Worm (Caenorhabditis elegans): Measurements from ENCODE around the gene aak-2.
"Not testable (repeated sequence)": the region's sequence is repeated elsewhere in the genome, so short reads cannot be mapped to it uniquely, and the experiment has no call there.

aak-2 gene

ce11 chrX:16799065-16799663 is 3.3 kb downstream of the aak-2 start:
- no peak for TF ChIP-seq unc-62 (GFP tag; optimal IDR thresholded peaks at IDR 0.05)

DNA sequence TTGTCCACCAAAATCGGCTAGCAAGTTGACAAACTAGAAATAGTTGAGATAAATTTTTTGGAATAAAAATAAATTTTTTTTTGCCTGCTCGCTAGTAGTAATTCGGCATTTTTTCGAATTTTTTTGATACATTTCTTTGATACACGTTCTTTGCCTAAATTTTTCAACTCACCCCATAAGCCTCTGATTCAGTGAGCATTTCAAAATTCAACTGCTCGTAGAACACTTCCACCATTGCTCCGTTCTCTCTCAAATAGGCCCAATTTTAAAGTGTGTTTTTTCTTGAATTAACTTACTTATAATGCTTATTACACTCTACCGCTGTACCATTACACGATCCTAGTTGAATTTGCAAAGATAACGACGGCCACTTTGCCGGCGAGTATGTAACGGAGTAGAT is 7.7 kb downstream of the aak-2 start:
- TF ChIP-seq unc-62 (GFP tag; optimal IDR thresholded peaks at IDR 0.05), result no peak

DNA sequence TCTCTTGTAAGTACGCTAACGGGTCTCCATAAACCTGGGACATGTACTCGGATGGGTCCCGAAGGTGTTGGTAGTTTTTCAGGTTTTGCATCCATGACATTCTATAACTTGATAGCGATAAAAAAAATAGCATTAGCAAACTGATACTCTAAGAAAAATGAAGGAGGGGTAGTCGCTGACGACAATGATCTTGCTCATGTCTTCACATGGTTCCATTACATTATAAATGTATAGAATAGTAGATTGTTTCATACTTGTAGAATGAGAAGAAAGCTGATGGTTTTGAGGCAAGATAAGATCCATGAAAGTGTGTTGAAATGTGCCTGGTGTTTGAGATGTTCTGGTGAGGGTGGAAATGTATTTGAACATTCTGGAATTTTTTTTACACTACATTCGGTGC is 11.1 kb downstream of the aak-2 start, which contains the start of gene mec-4:
Gene mec-4, minus strand, starts transcription at position 101 of the 400 bp plus-strand sequence.
- TF ChIP-seq unc-62 (GFP tag; optimal IDR thresholded peaks at IDR 0.05), result no peak

DNA sequence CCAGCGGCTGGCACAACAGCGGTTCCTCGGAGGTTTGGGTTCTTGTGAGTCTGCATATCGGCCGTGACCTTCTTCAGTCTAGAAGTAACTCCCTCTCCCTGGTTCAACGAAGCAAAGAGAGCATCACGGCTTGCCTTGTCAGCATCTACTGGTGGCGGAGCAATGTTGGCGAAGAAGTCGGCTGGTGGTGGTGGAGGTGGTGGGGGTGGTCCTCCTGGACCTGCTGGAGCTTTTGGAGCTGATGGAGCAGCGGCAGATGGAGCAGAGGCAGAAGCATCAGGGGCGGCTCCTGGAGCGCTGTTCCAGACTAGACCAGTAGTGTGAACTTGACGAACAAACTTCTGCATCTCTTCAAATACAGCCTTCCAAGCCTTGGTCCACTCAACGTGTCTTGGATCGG is 12.6 kb downstream of the aak-2 start:
- TF ChIP-seq unc-62 (GFP tag; optimal IDR thresholded peaks at IDR 0.05), result no peak

- no peak for TF ChIP-seq unc-62 (GFP tag; optimal IDR thresholded peaks at IDR 0.05)
These were observed 13.8 kb downstream of the aak-2 start for ce11 chrX:16809689-16810088.

DNA sequence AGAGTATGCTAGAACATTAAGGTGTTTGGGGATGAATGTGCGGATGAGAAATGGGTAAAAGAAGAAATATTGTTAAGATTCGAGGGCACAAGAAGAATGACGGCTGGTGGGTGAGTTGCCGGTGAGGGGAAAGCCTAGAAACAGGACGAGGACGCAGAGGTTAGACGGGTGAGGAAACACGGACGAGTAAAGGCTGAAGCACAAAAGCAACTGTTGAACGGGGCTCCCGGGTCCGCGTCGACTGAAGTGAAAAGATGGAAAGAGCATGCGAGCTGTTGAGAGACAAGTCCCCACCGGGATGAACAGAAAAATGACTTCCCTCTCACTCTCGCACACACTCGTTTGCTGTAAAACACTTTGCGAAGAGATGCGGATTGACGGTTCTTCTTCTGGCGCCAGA is 16.1 kb downstream of the aak-2 start:
- no peak for TF ChIP-seq unc-62 (GFP tag; optimal IDR thresholded peaks at IDR 0.05)

- TF ChIP-seq unc-62 (GFP tag; optimal IDR thresholded peaks at IDR 0.05), result no peak
These were observed 17.3 kb downstream of the aak-2 start for ce11 chrX:16813148-16813547.

DNA sequence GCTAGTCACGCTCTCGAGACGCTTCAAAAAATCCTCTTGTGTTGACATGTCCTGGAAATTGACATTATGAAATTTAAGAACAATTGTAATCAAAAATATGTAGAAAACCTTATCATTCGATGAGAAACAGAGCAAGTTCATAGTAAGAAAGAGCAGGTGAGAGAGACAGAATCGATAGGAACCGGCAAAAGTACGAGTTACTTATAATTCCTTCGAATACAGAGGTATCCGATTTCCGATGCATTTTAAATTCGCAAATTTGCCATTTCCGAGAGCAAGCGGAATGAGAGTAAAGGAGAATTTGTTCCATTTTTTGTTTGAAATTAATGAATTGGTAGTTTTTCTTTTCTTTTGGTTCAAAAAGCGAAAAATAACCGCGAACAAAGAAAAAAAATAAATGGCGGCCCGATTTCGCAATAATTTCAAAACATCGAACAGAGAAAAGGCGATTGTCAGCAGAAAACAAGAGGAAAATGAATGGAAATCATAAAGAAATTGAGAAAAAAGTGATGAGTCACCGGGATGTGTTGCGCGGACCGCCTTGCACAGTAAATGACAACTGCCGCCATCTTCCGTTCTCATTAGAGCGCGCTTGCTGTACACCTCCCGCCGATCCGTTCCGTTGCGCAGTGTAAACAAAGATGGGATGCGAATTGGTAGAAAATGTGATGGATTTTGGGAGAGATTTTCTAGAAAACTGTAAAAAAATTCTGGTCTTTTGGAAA is 17.9 kb downstream of the aak-2 start, which contains the start of gene cas-1:
Gene cas-1, minus strand, starts transcription at position 51 of the 725 bp plus-strand sequence.
- no peak for TF ChIP-seq unc-62 (GFP tag; optimal IDR thresholded peaks at IDR 0.05)

DNA sequence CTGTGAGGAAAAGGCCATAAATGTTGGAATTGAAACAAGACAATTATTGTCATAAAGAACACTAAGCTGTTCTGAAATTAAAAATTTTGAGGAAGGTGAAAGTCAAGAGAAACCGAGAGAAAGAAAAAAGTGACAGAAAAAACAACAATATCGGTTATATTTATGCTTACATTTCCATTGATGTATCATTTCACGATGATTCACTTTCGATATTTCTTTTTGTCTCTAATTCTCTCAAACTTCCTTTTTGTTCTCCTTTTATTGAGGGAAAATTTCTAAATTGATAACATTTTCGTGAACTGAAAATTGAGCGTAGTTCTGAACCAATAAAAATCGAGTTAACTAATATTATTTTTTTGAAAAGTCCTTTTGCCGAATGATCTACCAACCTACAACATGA is 19.0 kb downstream of the aak-2 start:
- TF ChIP-seq unc-62 (GFP tag; optimal IDR thresholded peaks at IDR 0.05), result no peak

DNA sequence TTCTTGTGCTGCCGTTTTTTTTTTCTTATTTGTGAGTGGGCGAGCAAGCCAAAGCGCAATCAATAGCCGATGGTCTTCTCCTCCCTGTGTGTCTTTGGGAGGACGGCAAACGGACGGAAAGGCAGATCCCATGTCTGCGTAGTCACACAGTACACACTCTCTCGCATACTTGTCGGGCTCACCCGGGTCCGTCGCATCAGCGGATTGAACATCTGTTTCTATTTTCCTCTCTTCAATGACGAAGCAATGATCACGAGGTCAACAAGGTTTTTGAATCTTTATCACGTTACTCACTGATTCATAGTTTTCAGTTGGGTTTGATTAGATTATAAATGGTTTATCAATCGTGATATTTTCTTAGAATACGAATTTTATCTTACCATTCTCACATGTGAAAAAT is 19.6 kb downstream of the aak-2 start:
- no peak for TF ChIP-seq unc-62 (GFP tag; optimal IDR thresholded peaks at IDR 0.05)

ce11 chrX:16816854-16817253 is 21.0 kb downstream of the aak-2 start:
- no peak for TF ChIP-seq unc-62 (GFP tag; optimal IDR thresholded peaks at IDR 0.05)

- TF ChIP-seq unc-62 (GFP tag; optimal IDR thresholded peaks at IDR 0.05), result no peak
These were observed 22.4 kb downstream of the aak-2 start for ce11 chrX:16818271-16818670.

- TF ChIP-seq unc-62 (GFP tag; optimal IDR thresholded peaks at IDR 0.05), result no peak
These were observed 25.6 kb downstream of the aak-2 start for ce11 chrX:16821533-16821932.

ce11 chrX:16825358-16825757 is 29.5 kb downstream of the aak-2 start, which contains the start of gene sto-5:
Gene sto-5, minus strand, starts transcription at chrX:16825458.
- TF ChIP-seq unc-62 (GFP tag; optimal IDR thresholded peaks at IDR 0.05), result no peak

- TF ChIP-seq unc-62 (GFP tag; optimal IDR thresholded peaks at IDR 0.05), result no peak
These were observed 30.6 kb downstream of the aak-2 start for ce11 chrX:16826500-16826899.

DNA sequence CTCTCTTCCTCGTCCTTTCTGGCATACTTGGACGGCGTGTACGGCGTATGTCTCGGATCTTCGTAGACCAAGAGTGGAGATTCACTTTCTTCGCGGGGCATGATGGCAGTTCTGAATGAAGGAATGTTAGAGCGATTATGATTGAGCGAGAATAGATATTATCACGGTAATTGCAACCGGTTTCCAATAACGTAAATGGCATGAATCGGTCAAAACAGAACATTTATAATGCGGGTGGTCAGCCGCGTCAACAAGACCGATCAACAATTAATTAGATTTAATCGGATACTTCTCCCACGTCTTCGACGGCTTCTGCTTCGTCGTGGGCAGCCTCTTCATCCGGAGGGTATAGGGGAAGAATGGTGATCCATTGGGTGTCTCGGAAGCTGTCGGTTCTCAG is 38.8 kb downstream of the aak-2 start, which contains the start of gene F41G4.13:
Gene F41G4.13, minus strand, starts transcription at position 101 of the 400 bp plus-strand sequence.
- TF ChIP-seq unc-62 (GFP tag; optimal IDR thresholded peaks at IDR 0.05), result not testable (repeated sequence)

- TF ChIP-seq unc-62 (GFP tag; optimal IDR thresholded peaks at IDR 0.05), result no peak
These were observed 40.4 kb downstream of the aak-2 start, which contains the start of gene F41G4.7 for ce11 chrX:16836304-16836703. Gene F41G4.7, minus strand, starts transcription at chrX:16836404.

Measured in whole organism, dauer.